Worm (Caenorhabditis elegans): ENCODE results near the gene F15E6.9.
A peak's percentile ranks its signal among the peaks of the same experiment; 100 is the strongest.

F15E6.9 gene

ce11 chrIV:4289267-4289666 lies 9.6 kb downstream of the F15E6.9 start, which contains the start of gene F15E6.5:
TSS of gene F15E6.5 (plus strand) at chrIV:4289567.
- TF ChIP-seq dve-1 (tag; optimal IDR thresholded peaks at IDR 0.05; ENCODE audit: insufficient read depth) (no peak), duxl-1 (tag; optimal IDR thresholded peaks at IDR 0.05; ENCODE audit: poor library complexity) (no peak), unc-62 (GFP tag; optimal IDR thresholded peaks at IDR 0.05 in 1 of 2) (no peak), unc-62 (tag; optimal IDR thresholded peaks at IDR 0.05) (no peak), egl-43 (GFP tag; IDR thresholded peaks at IDR 0.05) (no peak)

ce11 chrIV:4288332-4288731 lies 10.6 kb downstream of the F15E6.9 start, which contains the start of gene srv-4:
TSS of gene srv-4 (minus strand) at chrIV:4288432.
- TF ChIP-seq mdl-1 (tag; optimal IDR thresholded peaks at IDR 0.05), result no peak
- no peak for TF ChIP-seq sdz-12 (GFP tag; optimal IDR thresholded peaks at IDR 0.05)
- no peak for TF ChIP-seq lsy-2 (tag; optimal IDR thresholded peaks at IDR 0.05)
- TF ChIP-seq ama-1 (optimal IDR thresholded peaks at IDR 0.05), result no peak
- TF ChIP-seq nhr-102 (tag; optimal IDR thresholded peaks at IDR 0.05), result no peak

DNA sequence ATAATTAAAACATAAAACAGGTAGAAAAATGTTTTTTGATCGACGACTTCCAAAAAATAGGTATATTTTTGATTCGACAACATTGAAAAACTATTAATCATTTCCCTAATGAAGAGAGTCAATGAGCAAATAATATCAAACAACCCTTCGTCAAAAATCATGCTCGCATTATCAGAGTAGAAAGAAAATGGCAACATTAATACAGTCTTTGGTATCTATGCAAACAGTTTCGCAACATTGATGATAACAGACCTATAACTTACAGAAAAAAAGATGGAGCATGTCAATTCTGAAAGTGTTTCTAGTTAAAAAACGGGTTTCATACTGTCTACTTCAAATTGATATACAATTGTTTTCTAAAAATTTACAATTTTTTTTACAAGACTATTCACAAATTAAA lies 13.9 kb downstream of the F15E6.9 start:
- TF ChIP-seq unc-62 (GFP tag; optimal IDR thresholded peaks at IDR 0.05 in 1 of 2) (no peak), unc-62 (tag; optimal IDR thresholded peaks at IDR 0.05) (no peak), nhr-28 (tag; optimal IDR thresholded peaks at IDR 0.05) (peak; percentile 58), ceh-32 (tag; optimal IDR thresholded peaks at IDR 0.05; ENCODE audit: poor library complexity) (no peak), ceh-82 (tag; optimal IDR thresholded peaks at IDR 0.05) (no peak), ZK546.5 (tag; optimal IDR thresholded peaks at IDR 0.05) (no peak), duxl-1 (tag; optimal IDR thresholded peaks at IDR 0.05; ENCODE audit: poor library complexity) (no peak), nhr-41 (GFP tag; IDR thresholded peaks at IDR 0.05) (no peak), ctbp-1 (GFP tag; IDR thresholded peaks at IDR 0.05) (no peak), sdz-12 (GFP tag; optimal IDR thresholded peaks at IDR 0.05) (no peak), daf-16 (GFP tag; optimal IDR thresholded peaks at IDR 0.05) (no peak), daf-16 (tag; optimal IDR thresholded peaks at IDR 0.05) (peak; percentile 61), gei-8 (GFP tag; optimal IDR thresholded peaks at IDR 0.05) (no peak), pqm-1 (tag; optimal IDR thresholded peaks at IDR 0.05) (peak; percentile 56), T26A8.4 (GFP tag; IDR thresholded peaks at IDR 0.05) (no peak), hlh-11 (tag; optimal IDR thresholded peaks at IDR 0.05) (no peak), nhr-77 (tag; optimal IDR thresholded peaks at IDR 0.05) (peak; percentile 8), nhr-76 (tag; optimal IDR thresholded peaks at IDR 0.05) (no peak), Y75B8A.6 (GFP tag; IDR thresholded peaks at IDR 0.05) (no peak), aly-2 (tag; optimal IDR thresholded peaks at IDR 0.05) (no peak), dmd-6 (GFP tag; IDR thresholded peaks at IDR 0.05) (peak; percentile 45; the same call in 1 of the 2 replicates), mxl-3 (GFP tag; optimal IDR thresholded peaks at IDR 0.05) (no peak), attf-4 (tag; optimal IDR thresholded peaks at IDR 0.05) (no peak), lin-15B (tag; optimal IDR thresholded peaks at IDR 0.05) (no peak), spr-3 (GFP tag; optimal IDR thresholded peaks at IDR 0.05) (no peak), snpc-1.2 (GFP tag; IDR thresholded peaks at IDR 0.05) (no peak), daf-19 (GFP tag; conservative IDR thresholded peaks at IDR 0.05) (no peak)

DNA sequence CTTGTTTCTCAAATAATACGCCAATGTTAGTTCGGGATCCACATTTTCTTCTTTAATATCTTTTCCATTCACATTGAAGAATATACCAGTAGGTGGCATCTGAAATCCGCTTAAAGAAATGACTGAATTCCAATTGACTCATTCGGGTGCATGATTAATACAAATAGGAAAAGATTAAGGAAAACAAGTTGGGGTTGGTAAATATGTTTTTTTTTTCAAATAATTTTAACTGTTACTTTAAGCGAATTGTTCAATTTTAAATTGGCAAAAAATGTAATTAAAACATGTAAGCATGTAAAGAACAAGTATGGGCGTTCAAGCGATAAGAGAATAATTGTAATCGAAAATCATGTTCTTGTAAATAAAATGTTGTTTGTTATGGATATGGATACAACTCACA lies 14.9 kb downstream of the F15E6.9 start, which contains the start of gene F15E6.6:
F15E6.6 (minus strand) TSS at position 101 of the 400 bp plus-strand sequence.
- TF ChIP-seq duxl-1 (tag; optimal IDR thresholded peaks at IDR 0.05; ENCODE audit: poor library complexity) (no peak), lin-29 (GFP tag; IDR thresholded peaks at IDR 0.05) (no peak), mxl-3 (GFP tag; optimal IDR thresholded peaks at IDR 0.05) (no peak), daf-16 (GFP tag; optimal IDR thresholded peaks at IDR 0.05) (no peak), daf-16 (tag; optimal IDR thresholded peaks at IDR 0.05) (peak; percentile 20), rbr-2 (tag; optimal IDR thresholded peaks at IDR 0.05) (no peak)

DNA sequence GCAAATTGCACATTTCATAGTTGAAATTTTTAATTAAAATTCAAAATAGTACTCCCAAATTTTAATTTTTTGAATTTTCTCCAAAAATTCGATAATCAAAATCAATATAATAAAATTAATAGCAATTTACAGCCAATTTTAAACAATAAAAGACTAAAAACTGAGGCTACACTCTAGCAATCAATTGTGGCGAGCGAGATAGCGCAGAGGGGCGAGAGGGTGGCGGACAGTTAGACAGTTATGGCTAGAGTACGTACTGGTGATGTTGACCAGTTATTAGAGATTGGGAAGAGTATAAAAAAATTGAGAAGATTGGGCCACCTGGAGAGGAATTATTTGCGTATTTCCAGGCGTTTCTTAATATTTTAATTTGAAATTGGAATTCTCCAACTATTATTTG lies 21.2 kb downstream of the F15E6.9 start, which contains the start of gene nhr-78:
nhr-78 (minus strand) TSS at position 182 of the 400 bp plus-strand sequence.
- TF ChIP-seq T20F7.1 (GFP tag; optimal IDR thresholded peaks at IDR 0.05) (no peak), hmg-1.1 (GFP tag; IDR thresholded peaks at IDR 0.05) (0 out of 2 replicates have a peak, but pooled peaks have one; percentile 29), lin-13 (GFP tag; optimal IDR thresholded peaks at IDR 0.05) (no peak), mdt-29 (GFP tag; IDR thresholded peaks at IDR 0.05) (no peak), zfp-2 (tag; optimal IDR thresholded peaks at IDR 0.05) (no peak), hlh-11 (tag; optimal IDR thresholded peaks at IDR 0.05) (peak; percentile 10), mes-2 (tag; optimal IDR thresholded peaks at IDR 0.05; ENCODE audit: poor library complexity, severe bottlenecking) (peak; percentile 70), php-3 (GFP tag; IDR thresholded peaks at IDR 0.05) (no peak), jun-1 (tag; optimal IDR thresholded peaks at IDR 0.05) (no peak)

All from whole organism, L4 larva.